Fruit fly (Drosophila melanogaster) whole organism, embryonic: ENCODE results near the gene mRpS33.
A peak's percentile ranks its signal among the peaks of the same experiment; 100 is the strongest.

ENCODE experiments used
- Abd-B ChIP-seq: fragments of 200-800 bp; sonication (Bioruptor generic); optimal IDR thresholded peaks from 2 replicates; lab custom pipeline; 2018; ENCODE audit warnings: missing biosample characterization, mild to moderate bottlenecking, missing genetic modification characterization, moderate library complexity
- Atf-2 ChIP-seq: fragments of 200-800 bp; sonication (Bioruptor generic); optimal IDR thresholded peaks from 2 replicates; lab custom pipeline; 2016; ENCODE audit warnings: missing biosample characterization, missing genetic modification characterization
- B-H1 ChIP-seq: fragments of 200-800 bp; sonication (Bioruptor generic); IDR thresholded peaks from 3 replicates; pipeline ENCODE4 v1.3.6; 2022; ENCODE audit warnings: missing biosample characterization, missing genetic modification characterization
- Bdp1 ChIP-seq: fragments of 200-800 bp; sonication (Bioruptor generic); optimal IDR thresholded peaks from 3 replicates; lab custom pipeline; 2016; ENCODE audit warnings: missing biosample characterization, missing genetic modification characterization
- CG10267 ChIP-seq: fragments of 200-800 bp; sonication (Bioruptor generic); optimal IDR thresholded peaks from 2 replicates; lab custom pipeline; 2018; ENCODE audit warnings: missing biosample characterization, mild to moderate bottlenecking, missing genetic modification characterization, moderate library complexity
- CG11398 ChIP-seq: fragments of 200-800 bp; sonication (Bioruptor generic); optimal IDR thresholded peaks from 2 replicates; lab custom pipeline; 2016; ENCODE audit warnings: missing biosample characterization, missing genetic modification characterization
- CG14014 ChIP-seq: fragments of 200-800 bp; sonication (Bioruptor generic); IDR thresholded peaks from 2 replicates; pipeline ENCODE4 v1.3.6; 2022; ENCODE audit warnings: missing biosample characterization, missing genetic modification characterization
- CG14710 ChIP-seq: fragments of 200-800 bp; sonication (Bioruptor generic); optimal IDR thresholded peaks from 3 replicates; lab custom pipeline; 2019; ENCODE audit warnings: missing biosample characterization, mild to moderate bottlenecking, missing genetic modification characterization, moderate library complexity
- CG15514 ChIP-seq: fragments of 200-800 bp; sonication (Bioruptor generic); optimal IDR thresholded peaks from 3 replicates; lab custom pipeline; 2017; ENCODE audit warnings: missing biosample characterization, missing genetic modification characterization, mild to moderate bottlenecking, moderate library complexity, missing genetic modification reagents
- CG2116 ChIP-seq: fragments of 200-800 bp; sonication (Bioruptor generic); optimal IDR thresholded peaks from 3 replicates; lab custom pipeline; 2018; ENCODE audit warnings: missing biosample characterization, mild to moderate bottlenecking, missing genetic modification characterization
- CG2129 ChIP-seq: fragments of 200-800 bp; sonication (Bioruptor generic); IDR thresholded peaks from 2 replicates; pipeline ENCODE4 v1.3.6; 2022; ENCODE audit warnings: missing biosample characterization, missing genetic modification characterization; ENCODE audit not compliant: partially characterized antibody
- CG33557 ChIP-seq: fragments of 200-800 bp; sonication (Bioruptor generic); optimal IDR thresholded peaks from 2 replicates; lab custom pipeline; 2019; ENCODE audit warnings: missing biosample characterization, mild to moderate bottlenecking, missing genetic modification characterization, moderate library complexity
- CG3847 ChIP-seq: fragments of 200-800 bp; sonication (Bioruptor generic); IDR thresholded peaks from 2 replicates; pipeline ENCODE4 v1.3.6; 2022; ENCODE audit warnings: missing biosample characterization, missing genetic modification characterization
- CG4617 ChIP-seq: fragments of 200-800 bp; sonication (Bioruptor generic); optimal IDR thresholded peaks from 3 replicates; lab custom pipeline; 2016; ENCODE audit warnings: missing biosample characterization, missing genetic modification characterization, borderline replicate concordance
- CG4730 ChIP-seq: fragments of 200-800 bp; sonication (Bioruptor generic); IDR thresholded peaks from 2 replicates; pipeline ENCODE4 v1.3.6; 2022; ENCODE audit warnings: missing biosample characterization, missing genetic modification characterization
- CG6175 ChIP-seq: fragments of 200-800 bp; sonication (Bioruptor generic); IDR thresholded peaks from 3 replicates; pipeline ENCODE4 v1.3.6; 2022; ENCODE audit warnings: missing biosample characterization, missing genetic modification characterization
- CG7786 ChIP-seq: fragments of 200-800 bp; sonication (Bioruptor generic); optimal IDR thresholded peaks from 2 replicates; lab custom pipeline; 2016; ENCODE audit warnings: missing biosample characterization, missing genetic modification characterization
- CG7839 ChIP-seq: fragments of 200-800 bp; sonication (Bioruptor generic); optimal IDR thresholded peaks from 3 replicates; lab custom pipeline; 2018; ENCODE audit warnings: missing biosample characterization, mild to moderate bottlenecking, missing genetic modification characterization, moderate library complexity
- CG7928 ChIP-seq: fragments of 200-800 bp; sonication (Bioruptor generic); optimal IDR thresholded peaks from 2 replicates; lab custom pipeline; 2017; ENCODE audit warnings: missing biosample characterization, mild to moderate bottlenecking, missing genetic modification characterization
- CG7963 ChIP-seq: fragments of 200-800 bp; sonication (Bioruptor generic); IDR thresholded peaks from 3 replicates; pipeline ENCODE4 v1.3.6; 2022; ENCODE audit warnings: missing biosample characterization, missing genetic modification characterization; ENCODE audit not compliant: partially characterized antibody
- CTCF ChIP-seq: fragments of 200-800 bp; sonication (Bioruptor generic); optimal IDR thresholded peaks from 2 replicates; lab custom pipeline; 2017; ENCODE audit warnings: missing biosample characterization, mild to moderate bottlenecking, missing genetic modification characterization, moderate library complexity
- CrebB ChIP-seq: fragments of 200-800 bp; sonication (Bioruptor generic); optimal IDR thresholded peaks from 3 replicates; lab custom pipeline; 2018; ENCODE audit warnings: missing biosample characterization, mild to moderate bottlenecking, missing genetic modification characterization
- D19A ChIP-seq: fragments of 200-800 bp; optimal IDR thresholded peaks from 3 replicates; lab custom pipeline; 2019; ENCODE audit warnings: missing biosample characterization, mild to moderate bottlenecking, missing genetic modification characterization, moderate library complexity
- Dp ChIP-seq: fragments of 200-800 bp; sonication (Bioruptor generic); optimal IDR thresholded peaks from 2 replicates; lab custom pipeline; 2018; ENCODE audit warnings: missing biosample characterization, mild to moderate bottlenecking, missing genetic modification characterization, moderate library complexity
- E2f2 ChIP-seq: fragments of 200-800 bp; sonication (Bioruptor generic); IDR thresholded peaks from 2 replicates; pipeline ENCODE4 v1.3.6; 2022; ENCODE audit warnings: missing biosample characterization, missing genetic modification characterization
- HLH4C ChIP-seq: fragments of 200-800 bp; sonication (Bioruptor generic); IDR thresholded peaks from 3 replicates; pipeline ENCODE4 v1.3.6; 2022; ENCODE audit warnings: missing biosample characterization, missing genetic modification characterization; ENCODE audit not compliant: partially characterized antibody
- Hand ChIP-seq: fragments of 200-800 bp; sonication (Bioruptor generic); optimal IDR thresholded peaks from 2 replicates; lab custom pipeline; 2017; ENCODE audit warnings: mild to moderate bottlenecking, missing biosample characterization, missing genetic modification reagents, missing genetic modification characterization
- HmgZ ChIP-seq: fragments of 200-800 bp; sonication (Bioruptor generic); optimal IDR thresholded peaks from 2 replicates; lab custom pipeline; 2018; ENCODE audit warnings: missing biosample characterization, mild to moderate bottlenecking, missing genetic modification characterization
- Hsf ChIP-seq: fragments of 200-800 bp; sonication (Bioruptor generic); optimal IDR thresholded peaks from 3 replicates; lab custom pipeline; 2016; ENCODE audit warnings: missing biosample characterization, missing genetic modification characterization
- Myb ChIP-seq: fragments of 200-800 bp; sonication (Bioruptor generic); optimal IDR thresholded peaks from 2 replicates; lab custom pipeline; 2016; ENCODE audit warnings: missing biosample characterization, missing genetic modification characterization
- Rfx ChIP-seq: fragments of 200-800 bp; sonication (Bioruptor generic); IDR thresholded peaks from 2 replicates; pipeline ENCODE4 v1.3.6; 2022; ENCODE audit warnings: missing biosample characterization, missing genetic modification characterization
- Sry-δ ChIP-seq: fragments of 200-800 bp; sonication (Bioruptor generic); optimal IDR thresholded peaks from 2 replicates; lab custom pipeline; 2016; ENCODE audit warnings: missing biosample characterization, missing genetic modification characterization
- az2 ChIP-seq: fragments of 200-800 bp; sonication (Bioruptor generic); optimal IDR thresholded peaks from 3 replicates; lab custom pipeline; 2016; ENCODE audit warnings: missing biosample characterization, missing genetic modification characterization
- crp ChIP-seq, 2 experiments: fragments of 200-800 bp; sonication (Bioruptor generic); optimal IDR thresholded peaks; 2 replicates in 1 of 2; 3 replicates in 1 of 2; lab custom pipeline; 2017; ENCODE audit warnings: missing biosample characterization in 2 of 2, missing genetic modification characterization in 2 of 2, mild to moderate bottlenecking in 1 of 2, moderate library complexity in 1 of 2
- danr ChIP-seq: fragments of 200-800 bp; sonication (Bioruptor generic); IDR thresholded peaks from 2 replicates; pipeline ENCODE4 v1.3.6; 2022; ENCODE audit warnings: missing biosample characterization, missing genetic modification characterization
- dm ChIP-seq: fragments of 200-800 bp; sonication (Bioruptor generic); optimal IDR thresholded peaks from 3 replicates; lab custom pipeline; 2016; ENCODE audit warnings: missing biosample characterization, missing genetic modification characterization
- fru ChIP-seq: fragments of >200 bp; optimal IDR thresholded peaks from 2 replicates; lab custom pipeline; 2017
- hb ChIP-seq: fragments of 200-800 bp; sonication (Bioruptor generic); IDR thresholded peaks from 3 replicates; pipeline ENCODE4 v1.3.6; 2022; ENCODE audit warnings: missing biosample characterization, missing genetic modification characterization; ENCODE audit not compliant: partially characterized antibody
- hbn ChIP-seq: fragments of 200-800 bp; sonication (Bioruptor generic); IDR thresholded peaks from 2 replicates; pipeline ENCODE4 v1.3.6; 2022; ENCODE audit warnings: missing biosample characterization, missing genetic modification characterization; ENCODE audit not compliant: partially characterized antibody
- insv ChIP-seq, 2 experiments: fragments of 200-800 bp; sonication (Bioruptor generic); optimal IDR thresholded peaks; 3 replicates each; lab custom pipeline; 2016 to 2018; ENCODE audit warnings: missing biosample characterization in 2 of 2, missing genetic modification characterization in 2 of 2
- lilli ChIP-seq: fragments of 200-800 bp; sonication (Bioruptor generic); optimal IDR thresholded peaks from 3 replicates; lab custom pipeline; 2016; ENCODE audit warnings: missing biosample characterization, missing genetic modification characterization
- mam ChIP-seq: fragments of 200-800 bp; sonication (Bioruptor generic); optimal IDR thresholded peaks from 3 replicates; lab custom pipeline; 2016; ENCODE audit warnings: missing biosample characterization, missing genetic modification characterization
- prd ChIP-seq, 3 experiments: fragments of >200 bp in 2 of 3; fragments of 200-800 bp in 1 of 3; sonication (Bioruptor generic) in 1 of 3; optimal IDR thresholded peaks in 2 of 3; IDR thresholded peaks in 1 of 3; 2 replicates in 2 of 3; 3 replicates in 1 of 3; pipeline versions ENCODE4 v1.3.6 to Lab custom; 2017 to 2022; ENCODE audit warnings: missing biosample characterization in 1 of 3, missing genetic modification characterization in 1 of 3
- pros ChIP-seq: fragments of 200-800 bp; sonication (Bioruptor generic); optimal IDR thresholded peaks from 3 replicates; lab custom pipeline; 2019; ENCODE audit warnings: missing biosample characterization, mild to moderate bottlenecking, missing genetic modification characterization, moderate library complexity
- pzg ChIP-seq: fragments of 200-800 bp; sonication (Bioruptor generic); optimal IDR thresholded peaks from 3 replicates; lab custom pipeline; 2018; ENCODE audit warnings: missing biosample characterization, mild to moderate bottlenecking, missing genetic modification characterization, moderate library complexity
- tgo ChIP-seq: fragments of 200-800 bp; sonication (Bioruptor generic); IDR thresholded peaks from 3 replicates; pipeline ENCODE4 v1.3.6; 2022; ENCODE audit warnings: missing biosample characterization, missing genetic modification characterization
- tna ChIP-seq: fragments of 200-800 bp; sonication (Bioruptor generic); IDR thresholded peaks from 2 replicates; pipeline ENCODE4 v1.3.6; 2022; ENCODE audit warnings: missing biosample characterization, missing genetic modification characterization; ENCODE audit not compliant: partially characterized antibody
- vfl ChIP-seq: fragments of 200-800 bp; sonication (Bioruptor generic); optimal IDR thresholded peaks from 2 replicates; lab custom pipeline; 2016; ENCODE audit warnings: missing biosample characterization, missing genetic modification characterization
- z ChIP-seq: fragments of 200-800 bp; sonication (Bioruptor generic); IDR thresholded peaks from 3 replicates; pipeline ENCODE4 v1.3.6; 2022; ENCODE audit warnings: missing biosample characterization, missing genetic modification characterization
- zfh1 ChIP-seq: fragments of 200-800 bp; sonication (Bioruptor generic); IDR thresholded peaks from 3 replicates; pipeline ENCODE4 v1.3.6; 2022; ENCODE audit warnings: missing biosample characterization, missing genetic modification characterization

Gene mRpS33

dm6 chr3R:16483877-16484417 lies 47.5 kb upstream of the mRpS33 start, which contains the start of gene Der-2 (continued):
- peak; percentile 83 for TF ChIP-seq HLH4C (GFP tag; lab: Robert Waterston, UW)
- TF ChIP-seq hb (GFP tag; lab: Robert Waterston, UW) = peak; percentile 75; the same call in 2 of the 3 replicates
- no peak for TF ChIP-seq CrebB (tag; lab: Kevin White, UChicago)
- no peak for TF ChIP-seq tgo (GFP tag; lab: Robert Waterston, UW)
- TF ChIP-seq CG2129 (GFP tag; lab: Robert Waterston, UW) = peak; percentile 80
- TF ChIP-seq insv (GFP tag; optimal IDR thresholded peaks at IDR 0.05; lab: Kevin White, UChicago) = no peak
- no peak for TF ChIP-seq Atf-2
- TF ChIP-seq CG4730 (GFP tag; lab: Robert Waterston, UW) = no peak
- TF ChIP-seq Hand (GFP tag; lab: Kevin White, UChicago) = no peak
- TF ChIP-seq z (GFP tag; lab: Robert Waterston, UW) = no peak
- TF ChIP-seq az2 (GFP tag; lab: Kevin White, UChicago) = no peak
- TF ChIP-seq HmgZ (tag; lab: Kevin White, UChicago) = no peak
- TF ChIP-seq D19A (tag; lab: Kevin White, UChicago) = no peak
- peak; percentile 77 for TF ChIP-seq CG7963 (GFP tag; lab: Robert Waterston, UW)
- TF ChIP-seq Sry-δ = peak; percentile 89
- no peak for TF ChIP-seq CG14014 (GFP tag; lab: Robert Waterston, UW)
- no peak for TF ChIP-seq Hsf (GFP tag; lab: Kevin White, UChicago)
- TF ChIP-seq Bdp1 (GFP tag; lab: Kevin White, UChicago) = no peak
- TF ChIP-seq fru (lab: Kevin White, UChicago) = no peak
- no peak for TF ChIP-seq pros (GFP tag; lab: Kevin White, UChicago)
- TF ChIP-seq tna (GFP tag; lab: Robert Waterston, UW) = peak; percentile 83
- no peak for TF ChIP-seq danr (GFP tag; lab: Robert Waterston, UW)
- peak; percentile 8 for TF ChIP-seq CG2116 (GFP tag; lab: Kevin White, UChicago)
- no peak for TF ChIP-seq CG7839 (tag; lab: Kevin White, UChicago)
- no peak for TF ChIP-seq B-H1
- no peak for TF ChIP-seq CG6175 (GFP tag; lab: Robert Waterston, UW)
- TF ChIP-seq CG33557 (GFP tag; lab: Kevin White, UChicago) = no peak

dm6 chr3R:16482276-16482675 lies 45.9 kb upstream of the mRpS33 start, which contains the start of gene Sdhaf3:
Gene Sdhaf3, minus strand, starts transcription at chr3R:16482452.
- TF ChIP-seq CG3847 (GFP tag; lab: Robert Waterston, UW) (peak; percentile 31; the same call in 1 of the 2 replicates), crp (GFP tag; optimal IDR thresholded peaks at IDR 0.05; lab: Kevin White, UChicago) (peak in 1 of 2 experiments; percentile 74), E2f2 (GFP tag; lab: Robert Waterston, UW) (peak; percentile 93), hbn (GFP tag; lab: Robert Waterston, UW) (no peak), Abd-B (GFP tag; lab: Kevin White, UChicago) (no peak), dm (GFP tag; lab: Kevin White, UChicago) (no peak), Myb (peak; percentile 25), Dp (GFP tag; lab: Kevin White, UChicago) (peak; percentile 89), lilli (GFP tag; lab: Kevin White, UChicago) (peak; percentile 13), prd (optimal IDR thresholded peaks at IDR 0.05; lab: Kevin White, UChicago) (no peak), prd (GFP tag; IDR thresholded peaks at IDR 0.05; lab: Robert Waterston, UW) (no peak), mam (GFP tag; lab: Kevin White, UChicago) (peak; percentile 18), CG7928 (GFP tag; lab: Kevin White, UChicago) (no peak), CG14710 (tag; lab: Kevin White, UChicago) (peak; percentile 15), Rfx (GFP tag; lab: Robert Waterston, UW) (peak; percentile 46; the same call in 1 of the 2 replicates), CG15514 (GFP tag; lab: Kevin White, UChicago) (peak; percentile 15), CG11398 (no peak), zfh1 (GFP tag; lab: Robert Waterston, UW) (0 out of 3 replicates have a peak, but pooled peaks have one; percentile 5), CG4617 (GFP tag; lab: Kevin White, UChicago) (peak; percentile 5), vfl (GFP tag; lab: Kevin White, UChicago) (peak; percentile 19), pzg (GFP tag; lab: Kevin White, UChicago) (peak; percentile 56), CTCF (GFP tag; lab: Kevin White, UChicago) (peak; percentile 28), CG7786 (GFP tag; lab: Kevin White, UChicago) (no peak), CG10267 (tag; lab: Kevin White, UChicago) (peak; percentile 89)
